Worm (Caenorhabditis elegans) whole organism, L4/young adult: Measurements from ENCODE around the gene lim-4.

Experiments used
- W03F9.2 ChIP-seq: fragments of 150-350 bp; optimal IDR thresholded peaks from 2 replicates; lab custom pipeline; 2014; ENCODE audit warnings: missing biosample characterization, missing genetic modification characterization
- dao-5 ChIP-seq: sonication (generic microtip); optimal IDR thresholded peaks from 2 replicates; lab custom pipeline; 2016; ENCODE audit warnings: missing genotype, missing genetic modification characterization, moderate library complexity, missing compliant biosample characterization
- him-1 ChIP-seq: sonication (generic microtip); optimal IDR thresholded peaks from 2 replicates; lab custom pipeline; 2016; ENCODE audit warnings: missing genotype, missing genetic modification reagents, missing genetic modification characterization, missing compliant biosample characterization

- TF ChIP-seq dao-5 (no peak), W03F9.2 (no peak), him-1 (tag; lab: Kevin White, UChicago) (no peak)
Measured at ce11 chrX:3839172-3839571, 34.2 kb downstream of the lim-4 start.
